Worm (Caenorhabditis elegans) whole organism, mixed stage, embryonic: Measurements from ENCODE around the gene clec-85.

Experiments
- ham-2 ChIP-seq: fragments of 200-800 bp; sonication (Bioruptor generic); optimal IDR thresholded peaks from 2 replicates; lab custom pipeline; 2018; ENCODE audit warnings: mild to moderate bottlenecking, missing genetic modification characterization, missing compliant biosample characterization
- mep-1 ChIP-seq: fragments of 150-350 bp; optimal IDR thresholded peaks from 2 replicates; lab custom pipeline; 2017; ENCODE audit warnings: missing biosample characterization, missing genetic modification reagents, missing genetic modification characterization, inconsistent platforms
- nhr-237 ChIP-seq: fragments of 150-350 bp; optimal IDR thresholded peaks from 2 replicates; lab custom pipeline; 2014; ENCODE audit warnings: missing biosample characterization, missing genetic modification characterization
- nhr-76 ChIP-seq: sonication (generic microtip); optimal IDR thresholded peaks from 2 replicates; lab custom pipeline; 2017; ENCODE audit warnings: missing biosample characterization, missing genetic modification characterization
- pha-4 ChIP-seq: fragments of 150-350 bp; optimal IDR thresholded peaks from 2 replicates; lab custom pipeline; 2018; ENCODE audit warnings: missing biosample characterization, missing genetic modification reagents, missing genetic modification characterization
- unc-39 ChIP-seq: fragments of 150-350 bp; optimal IDR thresholded peaks from 2 replicates; lab custom pipeline; 2014; ENCODE audit warnings: missing biosample characterization, missing genetic modification characterization

DNA sequence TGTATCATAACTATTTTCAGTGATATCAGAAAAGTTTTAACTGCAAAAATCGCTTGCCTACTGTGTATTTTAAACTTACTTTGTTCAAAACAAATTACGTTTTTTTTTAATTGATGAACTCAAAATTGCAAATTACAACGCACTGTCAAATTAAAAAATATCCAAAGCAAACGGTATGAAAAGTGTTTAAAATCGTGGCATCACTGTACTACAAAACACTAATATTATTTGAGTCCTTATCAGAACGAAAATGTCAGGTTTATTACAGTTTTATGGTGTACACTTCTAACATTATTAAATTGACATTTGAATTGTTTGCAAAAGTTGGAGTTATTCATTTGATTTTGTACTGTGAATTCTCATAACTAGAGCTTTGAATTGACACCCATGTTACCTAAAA, 9.4 kb upstream of the clec-85 start, which contains the start of gene clec-83:
- no peak for TF ChIP-seq nhr-76 (tag; lab: Kevin White, UChicago)
- TF ChIP-seq pha-4 (tag; lab: Kevin White, UChicago) = no peak
- TF ChIP-seq nhr-237 = no peak
- no peak for TF ChIP-seq ham-2 (GFP tag; lab: Kevin White, UChicago)
- no peak for TF ChIP-seq unc-39 (tag; lab: Kevin White, UChicago)
- TF ChIP-seq mep-1 = no peak
